Worm (Caenorhabditis elegans) whole organism, late embryonic: ENCODE results near the gene F40A3.1.

Source experiments
- gmeb-2 ChIP-seq: sonication (generic microtip); optimal IDR thresholded peaks from 2 replicates; lab custom pipeline; 2016; ENCODE audit warnings: missing genetic modification characterization, inconsistent platforms, missing compliant biosample characterization
- hlh-15 ChIP-seq: sonication (generic microtip); optimal IDR thresholded peaks from 2 replicates; lab custom pipeline; 2016; ENCODE audit warnings: missing genetic modification characterization, missing compliant biosample characterization
- hlh-8 ChIP-seq: sonication (generic microtip); optimal IDR thresholded peaks from 2 replicates; lab custom pipeline; 2016; ENCODE audit warnings: missing genotype, missing genetic modification characterization, missing compliant biosample characterization
- pha-4 ChIP-seq: fragments of 150-350 bp; optimal IDR thresholded peaks from 2 replicates; lab custom pipeline; 2018; ENCODE audit warnings: missing biosample characterization, missing genetic modification reagents, missing genetic modification characterization
- sox-2 ChIP-seq: fragments of 200-800 bp; sonication (Bioruptor generic); IDR thresholded peaks from 2 replicates; pipeline ENCODE4 v1.3.6; 2022; ENCODE audit warnings: missing genetic modification reagents, missing genetic modification characterization, missing compliant biosample characterization
- unc-42 ChIP-seq: sonication (generic microtip); optimal IDR thresholded peaks from 2 replicates; lab custom pipeline; 2016; ENCODE audit warnings: missing genotype, missing genetic modification characterization, missing compliant biosample characterization
- zip-5 ChIP-seq: sonication (generic microtip); optimal IDR thresholded peaks from 2 replicates; lab custom pipeline; 2016; ENCODE audit warnings: missing genetic modification characterization, missing compliant biosample characterization

ce11 chrV:7863020-7863523, 28.3 kb upstream of the F40A3.1 start, which contains the start of gene C37C3.10:
- no peak for TF ChIP-seq hlh-15 (tag; lab: Kevin White, UChicago)
- no peak for TF ChIP-seq hlh-8
- no peak for TF ChIP-seq zip-5 (tag; lab: Kevin White, UChicago)
- no peak for TF ChIP-seq unc-42 (tag; lab: Kevin White, UChicago)
- TF ChIP-seq gmeb-2 = no peak
- TF ChIP-seq pha-4 (tag; lab: Kevin White, UChicago) = no peak
- no peak for TF ChIP-seq sox-2 (GFP tag; lab: Robert Waterston, UW)
